Worm (Caenorhabditis elegans): ENCODE results near the gene srv-15.

Gene srv-15

DNA sequence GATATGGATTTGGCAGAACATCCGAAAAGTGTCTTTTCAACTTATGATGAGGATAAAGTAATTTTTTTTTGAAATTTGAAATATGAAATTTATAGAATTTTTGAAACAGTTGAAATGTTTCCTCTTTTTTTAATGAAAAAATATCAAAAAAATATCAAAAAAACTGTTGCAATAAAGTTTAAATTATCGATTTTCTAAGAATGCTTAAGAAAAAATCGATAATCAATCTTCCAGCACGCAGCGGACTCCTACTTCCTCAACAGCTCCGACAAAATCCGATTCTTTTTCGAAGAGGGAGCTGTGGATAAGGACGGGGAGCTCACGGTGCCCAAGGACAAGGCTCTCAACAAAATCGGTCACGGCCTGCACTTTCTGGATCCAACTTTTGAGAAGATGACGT is 24.3 kb downstream of the srv-15 start:
- TF ChIP-seq unc-62 (GFP tag; optimal IDR thresholded peaks at IDR 0.05), result no peak

DNA sequence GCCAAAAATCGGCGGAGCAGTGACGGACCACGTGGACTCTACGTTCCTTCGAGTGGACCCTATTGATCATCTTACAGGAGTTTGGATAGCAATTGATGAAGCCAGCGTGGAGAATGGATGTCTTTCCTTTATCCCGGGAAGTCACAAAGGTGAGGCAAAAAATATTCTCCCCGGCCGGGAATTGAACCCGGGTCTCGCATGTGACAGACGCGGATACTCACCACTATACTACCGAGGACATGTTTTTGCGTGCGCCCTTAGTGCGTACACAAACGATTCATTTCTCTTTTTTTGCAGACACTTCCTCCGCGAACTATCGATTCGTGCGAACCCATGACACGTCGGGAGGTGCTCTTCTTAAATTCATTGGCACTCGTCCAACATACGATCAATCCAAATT is 24.8 kb downstream of the srv-15 start:
- TF ChIP-seq unc-62 (GFP tag; optimal IDR thresholded peaks at IDR 0.05), result no peak

DNA sequence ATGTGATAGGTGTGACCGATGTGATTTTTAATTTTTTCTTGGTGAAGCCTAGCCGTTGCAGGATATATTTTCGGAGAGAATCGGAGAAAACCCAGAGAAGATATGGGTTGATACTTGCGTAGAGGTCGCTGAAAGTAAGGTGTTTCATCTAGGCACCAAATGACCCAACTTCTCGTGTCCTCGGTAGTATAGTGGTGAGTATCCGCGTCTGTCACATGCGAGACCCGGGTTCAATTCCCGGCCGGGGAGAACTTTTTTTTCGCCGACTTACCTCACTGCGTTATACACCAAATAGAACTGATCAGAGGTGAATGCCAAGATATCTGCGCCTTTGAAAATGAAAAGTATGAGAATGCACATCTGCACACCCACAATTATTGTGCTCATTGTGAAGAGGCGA is 25.5 kb downstream of the srv-15 start:
- TF ChIP-seq unc-62 (GFP tag; optimal IDR thresholded peaks at IDR 0.05), result no peak

DNA sequence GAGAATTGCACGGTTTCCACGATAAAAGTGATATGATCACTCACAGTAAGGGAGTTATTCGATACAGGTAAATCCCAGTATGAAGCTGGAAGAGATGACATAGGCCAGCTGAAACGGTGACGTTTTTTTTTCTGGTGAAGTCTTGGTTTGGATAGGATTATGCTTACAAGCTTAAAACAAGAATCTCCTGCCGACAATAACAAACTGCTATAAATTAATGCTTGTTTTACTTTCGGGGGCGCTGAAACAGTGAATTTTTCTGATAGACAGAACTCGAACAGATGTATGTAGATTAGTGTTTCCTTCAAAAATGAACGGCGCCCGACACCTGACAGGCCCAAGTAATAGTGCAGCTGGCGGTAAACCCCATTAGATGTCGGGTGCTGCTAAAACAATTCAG is 27.4 kb downstream of the srv-15 start, which contains the start of gene srv-16:
Gene srv-16 (minus strand): TSS at position 101 of the 400 bp plus-strand sequence.
- no peak for TF ChIP-seq unc-62 (GFP tag; optimal IDR thresholded peaks at IDR 0.05)

DNA sequence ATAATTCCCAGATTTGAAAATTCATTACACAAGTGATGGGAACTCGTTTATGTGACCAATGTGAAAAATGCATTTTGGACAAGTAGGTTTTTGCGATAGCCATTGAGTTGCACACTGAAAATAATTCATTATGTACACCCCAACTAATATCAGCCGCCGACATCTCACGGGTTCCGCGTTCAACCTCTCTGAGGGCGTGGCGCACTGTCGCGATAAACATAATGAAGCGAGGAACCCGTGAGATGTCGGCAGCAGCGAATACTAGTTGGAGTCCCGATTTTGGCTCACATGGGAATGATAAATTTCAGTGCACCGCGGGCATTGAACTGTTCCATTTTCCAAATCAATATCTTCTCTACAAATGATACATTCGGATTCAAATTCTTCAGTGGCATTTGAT is 30.7 kb downstream of the srv-15 start:
- TF ChIP-seq unc-62 (GFP tag; optimal IDR thresholded peaks at IDR 0.05), result no peak

DNA sequence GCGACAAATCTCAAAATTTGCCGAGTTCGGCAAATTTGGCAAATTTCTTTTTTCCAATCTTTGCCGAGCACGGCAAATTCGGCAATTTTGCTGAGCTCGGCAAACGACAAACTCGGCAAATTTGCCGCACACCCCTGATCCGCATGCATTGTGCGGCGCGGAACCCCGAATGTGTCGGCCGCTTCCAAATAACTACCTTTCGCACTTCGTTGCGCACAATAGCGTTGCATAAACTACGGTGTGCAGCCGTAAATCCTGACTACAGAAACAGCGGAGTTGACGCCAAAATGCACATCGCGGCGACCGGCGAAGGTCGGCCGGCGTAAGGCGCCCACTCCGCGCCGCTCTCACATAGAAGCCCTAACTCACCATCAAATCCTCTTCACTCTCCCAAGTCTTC is 32.1 kb downstream of the srv-15 start:
- TF ChIP-seq unc-62 (GFP tag; optimal IDR thresholded peaks at IDR 0.05), result no peak

DNA sequence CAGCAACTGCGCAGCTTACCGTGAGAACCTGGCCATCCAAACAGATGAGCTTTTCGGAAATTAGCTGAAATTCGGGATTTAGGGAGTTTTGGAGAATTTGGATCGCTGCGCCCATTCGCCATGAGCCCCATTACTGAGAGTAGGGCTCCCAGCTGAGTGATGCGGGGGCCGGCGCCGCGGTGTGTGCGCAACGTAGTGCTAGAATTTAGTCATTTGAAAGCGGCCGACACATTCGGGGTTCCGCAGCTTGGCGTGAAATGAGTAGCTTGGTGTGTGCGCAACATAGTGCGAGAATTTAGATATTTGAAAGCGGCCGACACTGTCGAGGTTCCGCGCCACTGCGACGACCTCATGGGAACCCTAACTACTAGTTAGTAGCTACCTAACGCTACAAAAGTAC is 34.4 kb downstream of the srv-15 start:
- no peak for TF ChIP-seq unc-62 (GFP tag; optimal IDR thresholded peaks at IDR 0.05)

DNA sequence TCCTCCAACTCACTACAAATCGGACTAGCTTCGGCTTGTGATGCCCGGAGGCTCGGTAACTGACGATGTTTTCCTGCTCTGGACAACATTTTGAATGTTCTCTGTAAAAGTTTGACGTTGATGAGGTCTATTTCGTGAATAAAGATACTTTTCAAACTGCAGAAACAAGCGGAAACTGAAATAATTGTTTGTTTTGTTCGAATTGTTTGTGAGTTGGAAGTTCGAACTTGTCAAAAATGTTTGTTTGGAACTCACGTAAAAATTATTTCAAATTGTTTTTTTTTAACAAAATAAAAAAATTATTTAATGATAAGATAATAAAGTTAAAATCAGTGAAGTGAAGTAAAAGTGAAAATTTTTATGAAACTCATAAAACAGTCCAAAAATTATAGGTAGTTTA is 35.0 kb downstream of the srv-15 start, which contains the start of gene Y105C5B.11:
Gene Y105C5B.11 (minus strand): TSS at position 101 of the 400 bp plus-strand sequence.
- no peak for TF ChIP-seq unc-62 (GFP tag; optimal IDR thresholded peaks at IDR 0.05)

DNA sequence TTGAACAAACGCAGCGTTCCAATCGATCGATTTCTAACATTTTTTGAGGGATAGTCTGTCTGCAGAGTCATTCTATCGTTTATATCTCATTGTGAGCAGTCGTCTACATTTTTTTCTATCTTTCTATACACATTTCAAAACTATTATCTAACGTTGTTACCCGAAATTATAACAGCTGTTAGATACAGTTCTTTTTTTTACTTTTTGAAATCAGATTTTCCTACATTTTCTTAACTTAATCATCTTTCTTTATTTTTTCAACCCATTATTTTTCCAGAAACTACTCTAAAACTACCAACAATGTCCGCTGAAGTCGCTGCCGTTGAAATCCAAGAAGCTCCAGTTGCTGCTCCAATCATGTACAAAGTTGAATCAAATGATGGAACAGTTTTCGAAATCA is 40.1 kb downstream of the srv-15 start, which contains the start of gene skr-10:
Gene skr-10 (plus strand): TSS at position 301 of the 400 bp plus-strand sequence.
- no peak for TF ChIP-seq unc-62 (GFP tag; optimal IDR thresholded peaks at IDR 0.05)

DNA sequence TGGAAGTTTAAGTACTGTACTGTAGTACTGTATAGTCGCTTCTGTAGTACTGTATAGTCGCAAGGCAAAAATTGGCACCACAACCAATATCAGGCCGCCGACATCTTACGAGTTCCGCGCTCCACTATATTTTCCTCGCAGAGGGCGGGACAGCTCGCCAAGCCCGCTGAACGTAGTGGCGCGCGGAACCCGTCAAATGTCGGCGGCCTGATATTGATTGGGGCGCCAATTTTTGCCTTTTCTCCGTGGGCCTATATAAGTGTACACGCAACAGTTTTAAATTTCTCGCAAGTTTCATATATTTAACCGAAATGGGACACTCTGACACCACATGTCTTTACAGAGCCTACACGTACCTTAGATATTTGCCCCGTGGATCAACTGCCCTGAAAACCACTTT is 43.6 kb downstream of the srv-15 start:
- no peak for TF ChIP-seq unc-62 (GFP tag; optimal IDR thresholded peaks at IDR 0.05)

DNA sequence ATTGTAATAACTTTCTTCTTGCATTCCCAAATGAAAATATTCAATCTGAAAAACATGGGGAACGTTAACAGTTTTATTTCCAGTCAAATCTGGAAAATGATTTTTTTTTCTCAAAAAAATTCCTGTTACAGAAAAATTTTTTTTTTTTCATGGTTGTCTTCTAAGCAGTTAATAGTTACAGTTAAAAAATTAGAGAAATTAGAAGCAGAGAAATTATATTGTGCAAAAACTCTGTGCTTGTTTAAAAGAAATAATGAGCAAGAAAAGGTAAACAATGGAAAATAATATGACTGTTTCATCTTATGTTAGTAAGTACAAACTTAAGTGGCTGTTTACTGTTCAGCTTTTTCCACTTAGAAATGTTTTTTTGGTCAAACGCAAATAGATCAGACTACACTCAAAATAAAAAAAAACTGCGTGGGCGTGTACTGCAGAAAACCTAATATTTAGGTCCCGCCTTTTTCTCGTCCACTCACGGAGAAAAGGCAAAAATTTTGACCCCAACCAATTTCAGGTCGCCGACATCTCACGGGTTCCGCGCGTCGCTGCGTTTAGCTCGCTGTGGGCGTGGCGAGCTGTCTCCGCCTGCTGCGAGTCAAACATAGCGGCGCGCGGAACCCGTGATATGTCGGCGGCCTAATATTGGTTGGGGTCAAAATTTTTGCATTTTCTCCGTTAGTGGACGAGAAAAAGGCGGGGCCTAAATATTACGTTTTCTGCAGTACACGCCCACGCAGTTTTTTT is 44.6 kb downstream of the srv-15 start, which contains the start of gene ifas-3:
Gene ifas-3 (minus strand): TSS at position 51 of the 744 bp plus-strand sequence.
- no peak for TF ChIP-seq unc-62 (GFP tag; optimal IDR thresholded peaks at IDR 0.05)

DNA sequence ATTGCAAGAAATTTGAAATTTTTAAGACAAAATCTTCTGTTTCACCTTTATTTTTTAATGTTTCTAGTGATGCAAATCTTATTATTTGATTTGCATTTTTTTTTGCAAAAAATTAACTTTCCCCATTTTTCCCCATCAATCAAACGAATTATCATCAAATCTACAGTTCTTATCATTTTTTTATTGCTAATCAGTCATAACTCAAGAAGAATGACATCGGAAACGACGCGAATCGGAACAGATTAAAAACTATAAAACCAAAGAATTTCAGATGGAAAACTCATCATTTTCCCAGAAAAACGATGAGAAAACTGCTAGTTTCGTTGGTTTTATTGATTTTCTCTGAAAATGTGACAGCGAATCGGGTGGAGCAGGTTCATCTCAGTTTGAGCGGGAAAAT is 45.3 kb downstream of the srv-15 start, which contains the start of gene Y105C5B.15:
Gene Y105C5B.15 (plus strand): TSS at position 297 of the 400 bp plus-strand sequence.
- no peak for TF ChIP-seq unc-62 (GFP tag; optimal IDR thresholded peaks at IDR 0.05)

DNA sequence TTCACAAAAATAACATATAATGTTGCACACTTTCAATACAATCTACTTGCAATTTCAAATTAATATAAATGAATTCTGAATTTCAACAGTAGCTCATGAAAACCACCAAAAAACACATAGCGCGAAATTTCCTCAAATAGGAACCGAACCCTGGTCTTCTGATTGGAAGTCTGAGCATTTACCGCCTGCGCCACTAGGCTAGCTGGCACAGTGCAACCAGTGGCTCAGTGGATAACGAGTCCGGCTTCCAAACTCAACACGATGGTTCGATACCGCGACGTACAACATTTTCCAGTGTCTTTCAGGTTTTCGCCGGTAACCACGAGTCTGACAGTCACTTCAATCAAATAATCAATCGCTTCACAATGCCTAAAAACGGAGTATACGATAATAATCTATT is 47.3 kb downstream of the srv-15 start:
- TF ChIP-seq unc-62 (GFP tag; optimal IDR thresholded peaks at IDR 0.05), result no peak

DNA sequence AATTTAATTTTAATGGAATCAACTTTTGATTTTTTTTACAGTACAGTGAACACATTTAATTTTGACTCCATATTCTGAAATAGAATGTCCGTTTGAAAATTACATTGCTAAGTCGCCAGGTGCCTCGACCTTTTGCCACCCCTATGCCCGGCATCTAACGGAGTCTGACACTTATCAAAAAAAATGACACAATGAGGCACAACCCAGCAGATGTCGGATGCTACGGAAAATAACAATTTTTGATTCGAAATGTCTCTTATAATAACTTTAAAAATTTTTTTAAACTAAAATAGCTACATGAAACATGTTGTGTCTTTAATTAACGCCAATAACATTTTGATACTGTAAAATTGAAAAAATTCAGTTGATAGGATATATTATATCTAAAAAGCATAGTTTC is 49.0 kb downstream of the srv-15 start:
- TF ChIP-seq unc-62 (GFP tag; optimal IDR thresholded peaks at IDR 0.05), result no peak
